Fruit fly (Drosophila melanogaster) whole organism, embryonic: ENCODE measurements around the gene Ir40a.

Source experiments
- BEAF-32 ChIP-seq: fragments of 200-800 bp; sonication (Bioruptor generic); optimal IDR thresholded peaks from 3 replicates; lab custom pipeline; 2017; ENCODE audit warnings: missing biosample characterization, missing genetic modification characterization, mild to moderate bottlenecking, moderate library complexity, missing genetic modification reagents
- CG1024 ChIP-seq: fragments of 200-800 bp; sonication (Bioruptor generic); IDR thresholded peaks from 2 replicates; pipeline ENCODE4 v1.3.6; 2022; ENCODE audit warnings: missing biosample characterization, missing genetic modification characterization
- CG10267 ChIP-seq: fragments of 200-800 bp; sonication (Bioruptor generic); optimal IDR thresholded peaks from 2 replicates; lab custom pipeline; 2018; ENCODE audit warnings: missing biosample characterization, mild to moderate bottlenecking, missing genetic modification characterization, moderate library complexity
- CG10274 ChIP-seq: fragments of 200-800 bp; sonication (Bioruptor generic); optimal IDR thresholded peaks from 3 replicates; lab custom pipeline; 2017; ENCODE audit warnings: missing biosample characterization, mild to moderate bottlenecking, missing genetic modification characterization
- CG11723 ChIP-seq: fragments of 200-800 bp; sonication (Bioruptor generic); optimal IDR thresholded peaks from 2 replicates; lab custom pipeline; 2017; ENCODE audit warnings: missing biosample characterization, mild to moderate bottlenecking, missing genetic modification characterization
- CG12659 ChIP-seq: fragments of 200-800 bp; sonication (Bioruptor generic); optimal IDR thresholded peaks from 3 replicates; lab custom pipeline; 2017; ENCODE audit warnings: mild to moderate bottlenecking, missing biosample characterization, missing genetic modification reagents, missing genetic modification characterization
- CG14710 ChIP-seq: fragments of 200-800 bp; sonication (Bioruptor generic); optimal IDR thresholded peaks from 3 replicates; lab custom pipeline; 2019; ENCODE audit warnings: missing biosample characterization, mild to moderate bottlenecking, missing genetic modification characterization, moderate library complexity
- CG1603 ChIP-seq: fragments of 200-800 bp; sonication (Bioruptor generic); optimal IDR thresholded peaks from 2 replicates; lab custom pipeline; 2019; ENCODE audit warnings: missing biosample characterization, mild to moderate bottlenecking, missing genetic modification characterization, moderate library complexity
- CG17186 ChIP-seq: fragments of 200-800 bp; sonication (Bioruptor generic); optimal IDR thresholded peaks from 3 replicates; lab custom pipeline; 2017; ENCODE audit warnings: missing biosample characterization, missing genetic modification reagents, missing genetic modification characterization
- CG17361 ChIP-seq: fragments of 200-800 bp; sonication (Bioruptor generic); IDR thresholded peaks from 3 replicates; pipeline ENCODE4 v1.3.6; 2022; ENCODE audit warnings: missing biosample characterization, missing genetic modification characterization
- CG17802 ChIP-seq: fragments of 200-800 bp; sonication (Bioruptor generic); optimal IDR thresholded peaks from 2 replicates; lab custom pipeline; 2018; ENCODE audit warnings: missing biosample characterization, mild to moderate bottlenecking, missing genetic modification characterization, moderate library complexity
- CG2116 ChIP-seq: fragments of 200-800 bp; sonication (Bioruptor generic); optimal IDR thresholded peaks from 3 replicates; lab custom pipeline; 2018; ENCODE audit warnings: missing biosample characterization, mild to moderate bottlenecking, missing genetic modification characterization
- CG2199 ChIP-seq: fragments of 200-800 bp; sonication (Bioruptor generic); IDR thresholded peaks from 3 replicates; pipeline ENCODE4 v1.3.6; 2022; ENCODE audit warnings: missing biosample characterization, missing genetic modification characterization
- CG30020 ChIP-seq: fragments of 200-800 bp; optimal IDR thresholded peaks from 2 replicates; lab custom pipeline; 2019; ENCODE audit warnings: missing biosample characterization, mild to moderate bottlenecking, missing genetic modification characterization, moderate library complexity
- CG33213 ChIP-seq: fragments of 200-800 bp; sonication (Bioruptor generic); optimal IDR thresholded peaks from 3 replicates; lab custom pipeline; 2016; ENCODE audit warnings: missing biosample characterization, missing genetic modification characterization
- CG3838 ChIP-seq: fragments of 200-800 bp; sonication (Bioruptor generic); optimal IDR thresholded peaks from 3 replicates; lab custom pipeline; 2016; ENCODE audit warnings: missing biosample characterization, missing genetic modification characterization
- CG3995 ChIP-seq: fragments of 200-800 bp; sonication (Bioruptor generic); optimal IDR thresholded peaks from 3 replicates; lab custom pipeline; 2016; ENCODE audit warnings: missing biosample characterization, missing genetic modification characterization
- CG42726 ChIP-seq: fragments of 200-800 bp; sonication (Bioruptor generic); IDR thresholded peaks from 2 replicates; pipeline ENCODE4 v1.3.6; 2022; ENCODE audit warnings: missing biosample characterization, missing genetic modification characterization; ENCODE audit not compliant: partially characterized antibody
- CG4617 ChIP-seq: fragments of 200-800 bp; sonication (Bioruptor generic); optimal IDR thresholded peaks from 3 replicates; lab custom pipeline; 2016; ENCODE audit warnings: missing biosample characterization, missing genetic modification characterization, borderline replicate concordance
- CG6254 ChIP-seq: fragments of 200-800 bp; sonication (Bioruptor generic); optimal IDR thresholded peaks from 3 replicates; lab custom pipeline; 2017; ENCODE audit warnings: mild to moderate bottlenecking, missing biosample characterization, missing genetic modification reagents, missing genetic modification characterization
- CG7357 ChIP-seq: fragments of 200-800 bp; sonication (Bioruptor generic); IDR thresholded peaks from 3 replicates; pipeline ENCODE4 v1.3.6; 2022; ENCODE audit warnings: missing biosample characterization, missing genetic modification characterization
- CG8089 ChIP-seq: fragments of 200-800 bp; sonication (Bioruptor generic); optimal IDR thresholded peaks from 3 replicates; lab custom pipeline; 2016; ENCODE audit warnings: missing biosample characterization, missing genetic modification characterization
- CG8281 ChIP-seq: fragments of 200-800 bp; sonication (Bioruptor generic); optimal IDR thresholded peaks from 2 replicates; lab custom pipeline; 2018; ENCODE audit warnings: missing biosample characterization, mild to moderate bottlenecking, missing genetic modification characterization, moderate library complexity
- CG8290 ChIP-seq, 3 experiments: fragments of 200-800 bp; sonication (Bioruptor generic); optimal IDR thresholded peaks; 2 replicates each; lab custom pipeline; 2016 to 2019; ENCODE audit warnings: missing biosample characterization in 3 of 3, missing genetic modification characterization in 3 of 3, mild to moderate bottlenecking in 2 of 3, moderate library complexity in 1 of 3
- CG9437 ChIP-seq: fragments of 200-800 bp; sonication (Bioruptor generic); optimal IDR thresholded peaks from 2 replicates; lab custom pipeline; 2018; ENCODE audit warnings: missing biosample characterization, mild to moderate bottlenecking, missing genetic modification characterization
- CoRest ChIP-seq: fragments of 200-800 bp; sonication (Bioruptor generic); optimal IDR thresholded peaks from 3 replicates; lab custom pipeline; 2018; ENCODE audit warnings: missing biosample characterization, mild to moderate bottlenecking, missing genetic modification characterization, moderate library complexity
- Dbx ChIP-seq: fragments of 200-800 bp; sonication (Bioruptor generic); IDR thresholded peaks from 3 replicates; pipeline ENCODE4 v1.3.6; 2022; ENCODE audit warnings: missing biosample characterization, missing genetic modification characterization
- Dfd ChIP-seq, 2 experiments: fragments of >200 bp; optimal IDR thresholded peaks; 2 replicates each; lab custom pipeline; 2017; ENCODE audit warnings: missing biosample characterization in 2 of 2, missing genetic modification characterization in 2 of 2
- Ets65A ChIP-seq: fragments of 200-800 bp; sonication (Bioruptor generic); peaks from one replicate; lab custom pipeline; 2016; ENCODE audit warnings: missing biosample characterization, missing genetic modification characterization
- Ets97D ChIP-seq: fragments of 200-800 bp; sonication (Bioruptor generic); optimal IDR thresholded peaks from 3 replicates; lab custom pipeline; 2016; ENCODE audit warnings: missing biosample characterization, missing genetic modification characterization
- HmgZ ChIP-seq: fragments of 200-800 bp; sonication (Bioruptor generic); optimal IDR thresholded peaks from 2 replicates; lab custom pipeline; 2018; ENCODE audit warnings: missing biosample characterization, mild to moderate bottlenecking, missing genetic modification characterization
- Hr51 ChIP-seq, 2 experiments: fragments of 200-800 bp; sonication (Bioruptor generic); optimal IDR thresholded peaks; 2 replicates in 1 of 2; 3 replicates in 1 of 2; lab custom pipeline; 2016 to 2018; ENCODE audit warnings: missing biosample characterization in 2 of 2, missing genetic modification characterization in 2 of 2, mild to moderate bottlenecking in 1 of 2, moderate library complexity in 1 of 2
- Lhr ChIP-seq: fragments of 200-800 bp; sonication (Bioruptor generic); optimal IDR thresholded peaks from 3 replicates; lab custom pipeline; 2017; ENCODE audit warnings: mild to moderate bottlenecking, missing biosample characterization, missing genetic modification reagents, missing genetic modification characterization
- MESR4 ChIP-seq: fragments of 200-800 bp; sonication (Bioruptor generic); optimal IDR thresholded peaks from 2 replicates; lab custom pipeline; 2018; ENCODE audit warnings: missing biosample characterization, mild to moderate bottlenecking, missing genetic modification characterization, moderate library complexity
- Sry-β ChIP-seq: fragments of 200-800 bp; sonication (Bioruptor generic); optimal IDR thresholded peaks from 2 replicates; lab custom pipeline; 2018; ENCODE audit warnings: missing biosample characterization, mild to moderate bottlenecking, missing genetic modification characterization, moderate library complexity
- YL-1 ChIP-seq: fragments of 200-800 bp; sonication (Bioruptor generic); optimal IDR thresholded peaks from 3 replicates; lab custom pipeline; 2017; ENCODE audit warnings: missing biosample characterization, mild to moderate bottlenecking, missing genetic modification characterization
- amos ChIP-seq: fragments of 200-800 bp; sonication (Bioruptor generic); IDR thresholded peaks from 2 replicates; pipeline ENCODE4 v1.3.6; 2022; ENCODE audit warnings: missing biosample characterization, missing genetic modification characterization; ENCODE audit not compliant: partially characterized antibody
- cg ChIP-seq: fragments of 200-800 bp; sonication (Bioruptor generic); optimal IDR thresholded peaks from 3 replicates; lab custom pipeline; 2019; ENCODE audit warnings: missing biosample characterization, mild to moderate bottlenecking, missing genetic modification characterization, moderate library complexity
- dmrt11E ChIP-seq: fragments of 200-800 bp; sonication (Bioruptor generic); optimal IDR thresholded peaks from 3 replicates; lab custom pipeline; 2018; ENCODE audit warnings: missing biosample characterization, mild to moderate bottlenecking, missing genetic modification characterization, moderate library complexity
- gfzf ChIP-seq: fragments of 200-800 bp; sonication (Bioruptor generic); optimal IDR thresholded peaks from 2 replicates; lab custom pipeline; 2016; ENCODE audit warnings: missing biosample characterization, mild to moderate bottlenecking, missing genetic modification characterization, moderate library complexity
- ind ChIP-seq: fragments of 200-800 bp; sonication (Bioruptor generic); optimal IDR thresholded peaks from 3 replicates; lab custom pipeline; 2016; ENCODE audit warnings: missing biosample characterization, missing genetic modification characterization
- pfk ChIP-seq: fragments of 200-800 bp; sonication (Bioruptor generic); optimal IDR thresholded peaks from 2 replicates; lab custom pipeline; 2018; ENCODE audit warnings: missing biosample characterization, mild to moderate bottlenecking, missing genetic modification characterization, moderate library complexity
- phol ChIP-seq: fragments of 200-800 bp; sonication (Bioruptor generic); optimal IDR thresholded peaks from 3 replicates; lab custom pipeline; 2018; ENCODE audit warnings: missing biosample characterization, mild to moderate bottlenecking, missing genetic modification characterization, moderate library complexity
- pzg ChIP-seq: fragments of 200-800 bp; sonication (Bioruptor generic); optimal IDR thresholded peaks from 3 replicates; lab custom pipeline; 2018; ENCODE audit warnings: missing biosample characterization, mild to moderate bottlenecking, missing genetic modification characterization, moderate library complexity
- row ChIP-seq: fragments of 200-800 bp; sonication (Bioruptor generic); IDR thresholded peaks from 3 replicates; pipeline ENCODE4 v1.3.6; 2022; ENCODE audit warnings: missing biosample characterization, missing genetic modification characterization
- ssp ChIP-seq: fragments of 200-800 bp; sonication (Bioruptor generic); IDR thresholded peaks from 2 replicates; pipeline ENCODE4 v1.3.6; 2022; ENCODE audit warnings: missing biosample characterization, missing genetic modification characterization
- trem ChIP-seq: fragments of 200-800 bp; optimal IDR thresholded peaks from 3 replicates; lab custom pipeline; 2019; ENCODE audit warnings: missing biosample characterization, mild to moderate bottlenecking, missing genetic modification characterization, moderate library complexity
- zen ChIP-seq: fragments of 200-800 bp; sonication (Bioruptor generic); optimal IDR thresholded peaks from 3 replicates; lab custom pipeline; 2018; ENCODE audit warnings: missing biosample characterization, mild to moderate bottlenecking, missing genetic modification characterization, moderate library complexity

Ir40a gene

DNA sequence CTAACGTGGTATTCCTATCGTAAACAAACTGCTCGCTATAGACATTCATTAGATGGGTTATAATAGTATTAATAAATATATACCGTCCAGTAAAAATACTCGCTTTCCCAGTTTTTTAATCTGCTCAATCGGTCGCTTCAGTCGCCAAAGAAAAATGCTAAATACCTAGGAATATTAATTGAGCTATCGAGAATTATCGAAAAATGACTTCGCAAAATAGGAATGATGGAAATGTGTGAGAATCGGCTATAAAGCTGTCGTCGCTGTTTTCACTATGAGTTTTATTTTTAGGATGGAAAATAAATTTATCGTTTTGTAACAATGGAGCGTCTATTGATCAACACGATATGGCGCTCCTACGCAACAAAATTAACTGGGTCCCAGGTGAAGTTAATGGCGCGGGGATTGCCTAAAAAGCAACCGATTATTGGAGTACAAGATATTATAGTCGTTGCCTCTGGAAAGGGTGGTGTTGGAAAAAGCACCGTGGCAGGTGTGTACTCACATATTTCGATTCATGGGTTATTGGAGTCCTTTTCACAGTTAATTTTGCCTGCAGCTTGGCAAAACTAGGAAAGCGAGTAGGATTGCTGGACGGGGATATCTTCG is 25.5 kb upstream of the Ir40a start, which contains the start of gene Nubpl:
Gene Nubpl, plus strand, starts transcription at position 306 of the 609 bp plus-strand sequence.
- TF ChIP-seq dmrt11E (tag; lab: Kevin White, UChicago) (peak; percentile 21), CG11723 (GFP tag; lab: Kevin White, UChicago) (peak; percentile 99), ind (GFP tag; lab: Kevin White, UChicago) (no peak), CG8281 (tag; lab: Kevin White, UChicago) (no peak), zen (peak; percentile 55), CG10267 (tag; lab: Kevin White, UChicago) (peak; percentile 21), HmgZ (peak; percentile 19), amos (GFP tag; lab: Robert Waterston, UW) (peak; percentile 21; the same call in 1 of the 2 replicates), CG12659 (GFP tag; lab: Kevin White, UChicago) (peak; percentile 46), CG9437 (peak; percentile 23), Sry-β (GFP tag; lab: Kevin White, UChicago) (peak; percentile 7), CG3995 (GFP tag; lab: Kevin White, UChicago) (peak; percentile 76), MESR4 (GFP tag; lab: Kevin White, UChicago) (peak; percentile 88), YL-1 (GFP tag; lab: Kevin White, UChicago) (peak; percentile 13), CG4617 (peak; percentile 81), CG8290 (GFP tag; optimal IDR thresholded peaks at IDR 0.05; lab: Kevin White, UChicago) (peak; percentile 73), CG8290 (tag; optimal IDR thresholded peaks at IDR 0.05; lab: Kevin White, UChicago) (peak; percentile 39 to 49), CG1024 (GFP tag; lab: Robert Waterston, UW) (peak; percentile 98), Dbx (GFP tag; lab: Robert Waterston, UW) (no peak), phol (tag; lab: Kevin White, UChicago) (peak; percentile 78), ssp (peak; percentile 97), CG7357 (GFP tag; lab: Robert Waterston, UW) (peak; percentile 95), CG8089 (peak; percentile 20), Ets97D (GFP tag; lab: Kevin White, UChicago) (peak; percentile 41), pzg (GFP tag; lab: Kevin White, UChicago) (peak; percentile 46), Hr51 (GFP tag; optimal IDR thresholded peaks at IDR 0.05; lab: Kevin White, UChicago) (no peak), Dfd (GFP tag; optimal IDR thresholded peaks at IDR 0.05; lab: Kevin White, UChicago) (peak in 1 of 2 experiments; percentile 32), CG10274 (no peak), row (peak; percentile 78), CG3838 (GFP tag; lab: Kevin White, UChicago) (no peak), CG6254 (GFP tag; lab: Kevin White, UChicago) (no peak), CG2116 (GFP tag; lab: Kevin White, UChicago) (peak; percentile 64), CG2199 (GFP tag; lab: Robert Waterston, UW) (0 out of 3 replicates have a peak, but pooled peaks have one; percentile 32), CG42726 (no peak), CG17802 (tag; lab: Kevin White, UChicago) (peak; percentile 98), Ets65A (GFP tag; lab: Kevin White, UChicago) (peak; percentile 58), pfk (GFP tag; lab: Kevin White, UChicago) (peak; percentile 52), CG14710 (tag; lab: Kevin White, UChicago) (peak; percentile 53), trem (peak; percentile 55), CG30020 (tag; lab: Kevin White, UChicago) (peak; percentile 99), gfzf (GFP tag; lab: Kevin White, UChicago) (peak; percentile 41), BEAF-32 (GFP tag; lab: Kevin White, UChicago) (peak; percentile 50), CoRest (tag; lab: Kevin White, UChicago) (peak; percentile 44), Lhr (peak; percentile 85), cg (no peak), CG17361 (GFP tag; lab: Robert Waterston, UW) (peak; percentile 48; the same call in 1 of the 3 replicates), CG33213 (peak; percentile 36), CG17186 (peak; percentile 10), CG1603 (peak; percentile 98)
